Fruit fly (Drosophila melanogaster) whole organism, prepupa: ENCODE data around the gene CG3191.
A peak's percentile ranks its signal among the peaks of the same experiment; 100 is the strongest.

Source experiments
- CG10669 ChIP-seq: fragments of 200-800 bp; sonication (Bioruptor generic); optimal IDR thresholded peaks from 3 replicates; lab custom pipeline; 2018; ENCODE audit warnings: missing biosample characterization, mild to moderate bottlenecking, missing genetic modification characterization, moderate library complexity
- CG11294 ChIP-seq: fragments of 200-800 bp; sonication (Bioruptor generic); IDR thresholded peaks from 2 replicates; pipeline ENCODE4 v1.3.6; 2022; ENCODE audit warnings: missing biosample characterization, missing genetic modification characterization
- CG11902 ChIP-seq: fragments of 200-800 bp; sonication (Bioruptor generic); optimal IDR thresholded peaks from 3 replicates; lab custom pipeline; 2016; ENCODE audit warnings: missing biosample characterization, missing genetic modification characterization
- CG15336 ChIP-seq: fragments of 200-800 bp; sonication (Bioruptor generic); IDR thresholded peaks from 2 replicates; pipeline ENCODE4 v1.3.6; 2022; ENCODE audit warnings: missing biosample characterization, missing genetic modification characterization
- CG1621 ChIP-seq: fragments of 200-800 bp; sonication (Bioruptor generic); optimal IDR thresholded peaks from 3 replicates; lab custom pipeline; 2018; ENCODE audit warnings: missing biosample characterization, mild to moderate bottlenecking, missing genetic modification characterization
- CG16779 ChIP-seq: fragments of 200-800 bp; sonication (Bioruptor generic); optimal IDR thresholded peaks from 3 replicates; lab custom pipeline; 2017; ENCODE audit warnings: missing biosample characterization, mild to moderate bottlenecking, missing genetic modification characterization
- CG3032 ChIP-seq: fragments of 200-800 bp; optimal IDR thresholded peaks from 2 replicates; lab custom pipeline; 2019; ENCODE audit warnings: missing biosample characterization, mild to moderate bottlenecking, missing genetic modification characterization, moderate library complexity
- CG32006 ChIP-seq: fragments of 200-800 bp; sonication (Bioruptor generic); optimal IDR thresholded peaks from 3 replicates; lab custom pipeline; 2017; ENCODE audit warnings: missing biosample characterization, mild to moderate bottlenecking, missing genetic modification characterization
- CG3919 ChIP-seq: fragments of 200-800 bp; sonication (Bioruptor generic); optimal IDR thresholded peaks from 3 replicates; lab custom pipeline; 2016; ENCODE audit warnings: missing biosample characterization, missing genetic modification characterization
- CG6163 ChIP-seq: fragments of 200-800 bp; sonication (Bioruptor generic); IDR thresholded peaks from 3 replicates; pipeline ENCODE4 v1.3.6; 2022; ENCODE audit warnings: missing biosample characterization, missing genetic modification characterization
- CG6276 ChIP-seq: fragments of 200-800 bp; sonication (Bioruptor generic); optimal IDR thresholded peaks from 2 replicates; lab custom pipeline; 2017; ENCODE audit warnings: missing biosample characterization, mild to moderate bottlenecking, missing genetic modification characterization
- CG6792 ChIP-seq: fragments of 200-800 bp; sonication (Bioruptor generic); optimal IDR thresholded peaks from 3 replicates; lab custom pipeline; 2016; ENCODE audit warnings: missing biosample characterization, missing genetic modification characterization
- CG6808 ChIP-seq: fragments of 200-800 bp; sonication (Bioruptor generic); optimal IDR thresholded peaks from 3 replicates; lab custom pipeline; 2017; ENCODE audit warnings: missing biosample characterization, missing genetic modification characterization, mild to moderate bottlenecking, moderate library complexity, missing genetic modification reagents
- CG6854 ChIP-seq: fragments of 200-800 bp; sonication (Bioruptor generic); optimal IDR thresholded peaks from 2 replicates; lab custom pipeline; 2017; ENCODE audit warnings: missing biosample characterization, mild to moderate bottlenecking, missing genetic modification characterization
- CG7368 ChIP-seq: fragments of 200-800 bp; sonication (Bioruptor generic); optimal IDR thresholded peaks from 3 replicates; lab custom pipeline; 2016; ENCODE audit warnings: missing biosample characterization, missing genetic modification characterization
- CG8119 ChIP-seq: fragments of 200-800 bp; sonication (Bioruptor generic); IDR thresholded peaks from 3 replicates; pipeline ENCODE4 v1.3.6; 2022; ENCODE audit warnings: missing biosample characterization, missing genetic modification characterization
- CG8319 ChIP-seq: fragments of 200-800 bp; sonication (Bioruptor generic); optimal IDR thresholded peaks from 3 replicates; lab custom pipeline; 2016; ENCODE audit warnings: missing biosample characterization, missing genetic modification characterization
- CG8632 ChIP-seq: fragments of 200-800 bp; sonication (Bioruptor generic); optimal IDR thresholded peaks from 3 replicates; lab custom pipeline; 2016; ENCODE audit warnings: missing biosample characterization, missing genetic modification characterization
- Eip75B ChIP-seq: fragments of 200-800 bp; sonication (Bioruptor generic); optimal IDR thresholded peaks from 3 replicates; lab custom pipeline; 2016; ENCODE audit warnings: missing biosample characterization, missing genetic modification characterization
- Eip78C ChIP-seq: fragments of 200-800 bp; sonication (Bioruptor generic); peaks from one replicate; lab custom pipeline; 2016; ENCODE audit warnings: missing biosample characterization, missing genetic modification characterization
- Eip93F ChIP-seq: fragments of 200-800 bp; sonication (Bioruptor generic); optimal IDR thresholded peaks from 2 replicates; lab custom pipeline; 2016; ENCODE audit warnings: missing biosample characterization, mild to moderate bottlenecking, missing genetic modification characterization
- Ets96B ChIP-seq: fragments of 200-800 bp; optimal IDR thresholded peaks from 2 replicates; lab custom pipeline; 2019; ENCODE audit warnings: missing biosample characterization, mild to moderate bottlenecking, missing genetic modification characterization, moderate library complexity
- Gug ChIP-seq: fragments of 200-800 bp; sonication (Bioruptor generic); IDR thresholded peaks from 2 replicates; pipeline ENCODE4 v1.3.6; 2022; ENCODE audit warnings: missing biosample characterization, missing genetic modification characterization
- Hr38 ChIP-seq: sonication (Bioruptor generic); optimal IDR thresholded peaks from 2 replicates; lab custom pipeline; 2016; ENCODE audit warnings: missing biosample characterization, missing genetic modification characterization
- Hr39 ChIP-seq: fragments of 200-800 bp; sonication (Bioruptor generic); optimal IDR thresholded peaks from 2 replicates; lab custom pipeline; 2016; ENCODE audit warnings: missing biosample characterization, missing genetic modification characterization
- Hr4 ChIP-seq: fragments of 200-800 bp; sonication (Bioruptor generic); optimal IDR thresholded peaks from 3 replicates; lab custom pipeline; 2016; ENCODE audit warnings: missing biosample characterization, missing genetic modification characterization
- Lpt ChIP-seq: fragments of 200-800 bp; sonication (Bioruptor generic); optimal IDR thresholded peaks from 3 replicates; lab custom pipeline; 2016; ENCODE audit warnings: missing biosample characterization, missing genetic modification characterization
- Met ChIP-seq: fragments of 200-800 bp; sonication (Bioruptor generic); optimal IDR thresholded peaks from 3 replicates; lab custom pipeline; 2016; ENCODE audit warnings: missing biosample characterization, missing genetic modification characterization
- OdsH ChIP-seq: fragments of 200-800 bp; sonication (Bioruptor generic); optimal IDR thresholded peaks from 3 replicates; lab custom pipeline; 2016; ENCODE audit warnings: missing biosample characterization, missing genetic modification characterization
- Smox ChIP-seq: fragments of 200-800 bp; sonication (Bioruptor generic); optimal IDR thresholded peaks from 3 replicates; lab custom pipeline; 2016; ENCODE audit warnings: missing biosample characterization, missing genetic modification characterization
- Sox102F ChIP-seq: fragments of 200-800 bp; sonication (Bioruptor generic); optimal IDR thresholded peaks from 2 replicates; lab custom pipeline; 2016; ENCODE audit warnings: missing biosample characterization, mild to moderate bottlenecking, missing genetic modification characterization
- Sox14 ChIP-seq: fragments of 200-800 bp; sonication (Bioruptor generic); optimal IDR thresholded peaks from 3 replicates; lab custom pipeline; 2016; ENCODE audit warnings: missing biosample characterization, missing genetic modification characterization
- Sox15 ChIP-seq: fragments of 200-800 bp; sonication (Bioruptor generic); optimal IDR thresholded peaks from 3 replicates; lab custom pipeline; 2016; ENCODE audit warnings: missing biosample characterization, missing genetic modification characterization
- achi ChIP-seq: fragments of 200-800 bp; sonication (Bioruptor generic); optimal IDR thresholded peaks from 3 replicates; lab custom pipeline; 2016; ENCODE audit warnings: missing biosample characterization, missing genetic modification characterization
- acj6 ChIP-seq: fragments of 200-800 bp; sonication (Bioruptor generic); optimal IDR thresholded peaks from 3 replicates; lab custom pipeline; 2016; ENCODE audit warnings: missing biosample characterization, missing genetic modification characterization
- cyc ChIP-seq: fragments of 200-800 bp; sonication (Bioruptor generic); optimal IDR thresholded peaks from 3 replicates; lab custom pipeline; 2016; ENCODE audit warnings: missing biosample characterization, missing genetic modification characterization
- eg ChIP-seq: fragments of 200-800 bp; sonication (Bioruptor generic); IDR thresholded peaks from 3 replicates; pipeline ENCODE4 v1.3.6; 2022; ENCODE audit warnings: missing biosample characterization, missing genetic modification characterization
- fd59A ChIP-seq: fragments of 200-800 bp; sonication (Bioruptor generic); optimal IDR thresholded peaks from 2 replicates; lab custom pipeline; 2017; ENCODE audit warnings: missing biosample characterization, mild to moderate bottlenecking, missing genetic modification characterization, missing genetic modification reagents
- fd85E ChIP-seq: fragments of 200-800 bp; sonication (Bioruptor generic); optimal IDR thresholded peaks from 3 replicates; lab custom pipeline; 2016; ENCODE audit warnings: missing biosample characterization, missing genetic modification characterization
- fkh ChIP-seq: fragments of 200-800 bp; sonication (Bioruptor generic); optimal IDR thresholded peaks from 3 replicates; lab custom pipeline; 2017; ENCODE audit warnings: missing biosample characterization, mild to moderate bottlenecking, missing genetic modification characterization, moderate library complexity
- lz ChIP-seq: fragments of 200-800 bp; sonication (Bioruptor generic); optimal IDR thresholded peaks from 3 replicates; lab custom pipeline; 2016; ENCODE audit warnings: missing biosample characterization, missing genetic modification characterization
- net ChIP-seq: fragments of 200-800 bp; sonication (Bioruptor generic); optimal IDR thresholded peaks from 3 replicates; lab custom pipeline; 2016; ENCODE audit warnings: missing biosample characterization, missing genetic modification characterization
- pdm3 ChIP-seq: fragments of 200-800 bp; sonication (Bioruptor generic); optimal IDR thresholded peaks from 3 replicates; lab custom pipeline; 2016; ENCODE audit warnings: missing biosample characterization, missing genetic modification characterization
- salr ChIP-seq, 2 experiments: fragments of 200-800 bp; sonication (Bioruptor generic); optimal IDR thresholded peaks; 3 replicates each; lab custom pipeline; 2016 to 2018; ENCODE audit warnings: missing biosample characterization in 2 of 2, missing genetic modification characterization in 2 of 2, mild to moderate bottlenecking in 1 of 2
- spab ChIP-seq: fragments of 200-800 bp; sonication (Bioruptor generic); optimal IDR thresholded peaks from 2 replicates; lab custom pipeline; 2017; ENCODE audit warnings: missing biosample characterization, mild to moderate bottlenecking, missing genetic modification characterization, missing genetic modification reagents
- topi ChIP-seq: fragments of 200-800 bp; sonication (Bioruptor generic); optimal IDR thresholded peaks from 3 replicates; lab custom pipeline; 2016; ENCODE audit warnings: missing biosample characterization, missing genetic modification characterization

The CG3191 gene

DNA sequence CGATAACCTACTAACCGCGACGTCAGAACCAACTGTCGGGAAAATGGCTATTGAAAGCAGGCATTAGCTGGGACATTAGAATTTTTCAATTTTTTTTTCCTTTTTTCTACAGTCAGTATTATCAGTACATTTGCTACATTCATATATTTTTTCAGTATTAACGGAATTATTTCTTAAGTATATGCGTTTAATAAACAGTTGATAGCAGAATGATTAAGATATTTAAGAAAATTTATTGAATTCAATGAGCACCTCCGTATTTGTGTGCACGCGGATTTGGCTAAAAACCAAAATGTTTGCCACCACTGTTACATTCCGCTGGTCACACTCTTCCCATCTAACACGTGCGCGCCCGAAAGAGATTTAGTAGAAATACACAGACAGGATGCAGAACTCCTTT lies 10.7 kb upstream of the CG3191 start, which contains the start of the genes temp and CG3071 (continued):
- TF ChIP-seq CG15336: peak; percentile 27; the same call in 1 of the 2 replicates
- TF ChIP-seq CG7368 (GFP tag; lab: Kevin White, UChicago): no peak
- peak; percentile 65 for TF ChIP-seq acj6
- peak; percentile 62 for TF ChIP-seq CG3032 (tag; lab: Kevin White, UChicago)
- no peak for TF ChIP-seq Smox
- TF ChIP-seq Ets96B (tag; lab: Kevin White, UChicago): peak; percentile 47
- no peak; the same call in 1 of the 2 replicates for TF ChIP-seq CG11294
- TF ChIP-seq CG11902 (GFP tag; lab: Kevin White, UChicago): peak; percentile 17
- no peak for TF ChIP-seq spab (GFP tag; lab: Kevin White, UChicago)
- TF ChIP-seq CG8632 (GFP tag; lab: Kevin White, UChicago): peak; percentile 21
- TF ChIP-seq CG8319: no peak
- peak; percentile 72 for TF ChIP-seq Sox14 (GFP tag; lab: Kevin White, UChicago)
- peak; percentile 3 for TF ChIP-seq net (GFP tag; lab: Kevin White, UChicago)

DNA sequence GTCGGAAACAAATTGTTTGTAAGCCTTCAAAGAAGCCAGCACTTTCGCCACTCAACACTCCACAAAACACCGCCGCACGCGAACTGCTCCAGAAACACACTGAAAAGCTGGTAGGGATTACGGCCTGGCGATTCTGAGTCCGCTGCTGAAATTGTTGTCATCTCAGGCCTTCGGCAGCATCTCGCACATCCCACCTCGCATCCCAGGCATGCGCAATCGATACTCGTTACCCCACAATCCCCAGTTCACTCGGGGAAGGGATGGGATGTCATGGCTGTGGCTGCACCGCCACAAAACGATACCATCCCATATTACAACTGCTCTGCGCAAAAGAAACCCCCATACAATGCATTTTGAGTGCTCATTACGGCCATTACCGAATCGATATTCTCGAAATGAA lies 8.0 kb upstream of the CG3191 start, which contains the start of gene CG3078:
Gene CG3078 (minus strand): TSS at position 101 of the 400 bp plus-strand sequence.
- no peak for TF ChIP-seq fkh (GFP tag; lab: Kevin White, UChicago)
- no peak for TF ChIP-seq Eip78C (GFP tag; lab: Kevin White, UChicago)
- no peak for TF ChIP-seq CG15336
- no peak for TF ChIP-seq CG3919 (GFP tag; lab: Kevin White, UChicago)
- TF ChIP-seq CG16779 (tag; lab: Kevin White, UChicago): no peak
- TF ChIP-seq Eip75B: no peak
- TF ChIP-seq topi (GFP tag; lab: Kevin White, UChicago): no peak
- no peak for TF ChIP-seq CG32006 (GFP tag; lab: Kevin White, UChicago)
- TF ChIP-seq CG6276: no peak
- no peak for TF ChIP-seq Sox102F (GFP tag; lab: Kevin White, UChicago)
- no peak for TF ChIP-seq Sox15
- no peak for TF ChIP-seq achi
- no peak for TF ChIP-seq eg (GFP tag; lab: Robert Waterston, UW)
- TF ChIP-seq acj6: no peak
- TF ChIP-seq CG6808 (GFP tag; lab: Kevin White, UChicago): no peak
- TF ChIP-seq CG1621 (tag; lab: Kevin White, UChicago): no peak
- TF ChIP-seq pdm3: no peak
- no peak for TF ChIP-seq CG11902 (GFP tag; lab: Kevin White, UChicago)
- TF ChIP-seq CG8319: no peak
- TF ChIP-seq CG10669 (GFP tag; lab: Kevin White, UChicago): no peak

DNA sequence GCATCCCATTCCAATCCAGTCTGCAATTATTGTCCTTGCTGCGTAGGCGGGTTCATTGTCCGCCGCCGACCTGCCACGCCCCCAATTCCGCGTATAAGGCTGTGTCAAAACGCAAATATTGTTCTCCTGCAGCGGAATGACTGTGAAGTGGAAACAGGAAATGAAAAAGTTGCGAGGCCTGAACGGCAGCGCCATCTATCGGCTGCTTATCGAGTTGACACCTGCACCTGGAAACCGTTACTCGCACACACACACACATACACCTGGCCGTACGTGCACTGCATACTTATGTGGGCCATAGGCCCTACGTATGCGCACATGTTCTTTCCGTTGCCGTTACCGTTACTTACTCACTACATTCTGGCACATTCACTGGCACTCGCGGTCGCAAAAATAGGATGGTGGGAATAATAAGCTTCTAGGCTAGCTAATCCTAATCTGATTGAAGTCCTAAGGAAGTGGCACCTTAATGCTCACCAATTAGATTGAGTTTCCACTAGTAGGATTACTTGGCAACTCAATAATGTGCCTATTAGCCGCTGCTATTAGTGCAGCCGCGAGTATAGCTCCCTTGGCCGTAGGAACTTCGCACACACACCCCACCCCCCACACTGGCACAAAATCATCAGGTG lies 6.9 kb upstream of the CG3191 start:
- TF ChIP-seq Gug (GFP tag; lab: Robert Waterston, UW): no peak
- TF ChIP-seq CG10669 (GFP tag; lab: Kevin White, UChicago): peak; percentile 18
- TF ChIP-seq topi (GFP tag; lab: Kevin White, UChicago): no peak
- no peak for TF ChIP-seq spab (GFP tag; lab: Kevin White, UChicago)
- TF ChIP-seq CG6163: no peak
- no peak for TF ChIP-seq Smox
- peak; percentile 9 for TF ChIP-seq fd59A (GFP tag; lab: Kevin White, UChicago)
- TF ChIP-seq CG6792: no peak
- no peak for TF ChIP-seq Met (GFP tag; lab: Kevin White, UChicago)
- TF ChIP-seq Hr4 (GFP tag; lab: Kevin White, UChicago): peak; percentile 19
- no peak for TF ChIP-seq fkh (GFP tag; lab: Kevin White, UChicago)
- TF ChIP-seq Hr38 (GFP tag; lab: Kevin White, UChicago): no peak
- no peak for TF ChIP-seq Sox102F (GFP tag; lab: Kevin White, UChicago)
- TF ChIP-seq CG16779 (tag; lab: Kevin White, UChicago): no peak
- no peak for TF ChIP-seq Hr39 (GFP tag; lab: Kevin White, UChicago)
- no peak for TF ChIP-seq Sox15
- TF ChIP-seq Eip93F (GFP tag; lab: Kevin White, UChicago): no peak
- no peak for TF ChIP-seq lz (GFP tag; lab: Kevin White, UChicago)
- TF ChIP-seq cyc (GFP tag; lab: Kevin White, UChicago): no peak
- TF ChIP-seq Sox14 (GFP tag; lab: Kevin White, UChicago): no peak
- no peak for TF ChIP-seq eg (GFP tag; lab: Robert Waterston, UW)
- TF ChIP-seq CG7368 (GFP tag; lab: Kevin White, UChicago): peak; percentile 15
- peak; percentile 50; the same call in 1 of the 2 replicates for TF ChIP-seq CG15336
- no peak for TF ChIP-seq CG6854 (GFP tag; lab: Kevin White, UChicago)
- TF ChIP-seq fd85E: no peak
- TF ChIP-seq CG8119: 0 out of 3 replicates have a peak, but pooled peaks have one; percentile 39
- peak; percentile 9 for TF ChIP-seq CG3919 (GFP tag; lab: Kevin White, UChicago)
- no peak for TF ChIP-seq OdsH (GFP tag; lab: Kevin White, UChicago)
- TF ChIP-seq pdm3: no peak
- TF ChIP-seq Eip78C (GFP tag; lab: Kevin White, UChicago): peak; percentile 61
- peak; percentile 30 for TF ChIP-seq CG6276
- no peak for TF ChIP-seq Lpt (GFP tag; lab: Kevin White, UChicago)
- TF ChIP-seq salr (GFP tag; optimal IDR thresholded peaks at IDR 0.05; lab: Kevin White, UChicago): no peak
- no peak for TF ChIP-seq CG8632 (GFP tag; lab: Kevin White, UChicago)
